Worm (Caenorhabditis elegans) whole organism, early embryonic: Measurements from ENCODE around the gene T26E4.2.
"Not testable (repeated sequence)": the region's sequence is repeated elsewhere in the genome, so short reads cannot be mapped to it uniquely, and the experiment has no call there.

Experiments used
- B0310.2 ChIP-seq: sonication (generic microtip); optimal IDR thresholded peaks from 2 replicates; lab custom pipeline; 2016; ENCODE audit warnings: mild to moderate bottlenecking, missing genetic modification characterization, missing compliant biosample characterization
- F13C5.2 ChIP-seq: sonication (generic microtip); optimal IDR thresholded peaks from 2 replicates; lab custom pipeline; 2017; ENCODE audit warnings: mild to moderate bottlenecking, missing genetic modification characterization, inconsistent platforms, missing compliant biosample characterization
- aly-1 ChIP-seq: sonication (generic microtip); optimal IDR thresholded peaks from 2 replicates; lab custom pipeline; 2016; ENCODE audit warnings: missing genetic modification characterization, missing compliant biosample characterization
- ama-1 ChIP-seq: fragments of 150-350 bp; optimal IDR thresholded peaks from 2 replicates; lab custom pipeline; 2014
- ceh-36 ChIP-seq: sonication (generic microtip); optimal IDR thresholded peaks from 2 replicates; lab custom pipeline; 2016; ENCODE audit warnings: missing genetic modification characterization, inconsistent platforms, missing compliant biosample characterization
- ets-7 ChIP-seq: sonication (generic microtip); optimal IDR thresholded peaks from 2 replicates; lab custom pipeline; 2016; ENCODE audit warnings: missing genotype, missing genetic modification characterization, missing compliant biosample characterization
- flt-1 ChIP-seq: fragments of 200-800 bp; sonication (Bioruptor generic); IDR thresholded peaks from 2 replicates; pipeline ENCODE4 v1.3.6; 2022; ENCODE audit warnings: missing genetic modification characterization, missing compliant biosample characterization
- hmbx-1 ChIP-seq: sonication (generic microtip); optimal IDR thresholded peaks from 2 replicates; lab custom pipeline; 2016; ENCODE audit warnings: mild to moderate bottlenecking, missing genetic modification characterization, missing compliant biosample characterization
- pes-1 ChIP-seq: fragments of 200-800 bp; sonication (Bioruptor generic); IDR thresholded peaks from 2 replicates; pipeline ENCODE4 v1.3.6; 2022; ENCODE audit warnings: missing genetic modification reagents, missing genetic modification characterization, missing compliant biosample characterization
- scrt-1 ChIP-seq: fragments of 200-800 bp; sonication (Bioruptor generic); IDR thresholded peaks from 2 replicates; pipeline ENCODE4 v1.3.6; 2022; ENCODE audit warnings: missing genetic modification characterization, missing compliant biosample characterization
- sea-1 ChIP-seq: fragments of 200-800 bp; sonication (Bioruptor generic); conservative IDR thresholded peaks from 2 replicates; pipeline ENCODE4 v1.3.6; 2022; ENCODE audit warnings: missing genetic modification characterization, missing compliant biosample characterization
- tbx-37 ChIP-seq: fragments of 200-800 bp; sonication (Bioruptor generic); conservative IDR thresholded peaks from 2 replicates; pipeline ENCODE4 v1.3.6; 2022; ENCODE audit warnings: missing genetic modification reagents, missing genetic modification characterization, missing compliant biosample characterization
- tra-4 ChIP-seq: sonication (generic microtip); optimal IDR thresholded peaks from 2 replicates; lab custom pipeline; 2017; ENCODE audit warnings: missing genetic modification characterization, missing compliant biosample characterization

ce11 chrV:15802623-15803022, 21.4 kb downstream of the T26E4.2 start, which contains the start of gene T26E4.9:
- not testable (repeated sequence) for TF ChIP-seq flt-1 (GFP tag; lab: Robert Waterston, UW); tra-4 (tag; lab: Kevin White, UChicago); ama-1 (lab: Kevin White, UChicago); sea-1 (GFP tag; lab: Robert Waterston, UW); hmbx-1; tbx-37 (GFP tag; lab: Robert Waterston, UW); aly-1 (tag; lab: Kevin White, UChicago); F13C5.2 (tag; lab: Kevin White, UChicago); ceh-36 (tag; lab: Kevin White, UChicago); scrt-1 (GFP tag; lab: Robert Waterston, UW); pes-1; B0310.2; ets-7 (tag; lab: Kevin White, UChicago)
